Worm (Caenorhabditis elegans): ENCODE data around the gene mlc-3.

mlc-3 gene

ce11 chrIII:5543727-5544345, 21.0 kb upstream of the mlc-3 start, which contains the start of gene D1044.1:
TSS of gene D1044.1 (plus strand) at chrIII:5544295.
- TF ChIP-seq ztf-11 (tag; optimal IDR thresholded peaks at IDR 0.05) (no peak), nhr-6 (tag; optimal IDR thresholded peaks at IDR 0.05) (no peak), elt-3 (tag; optimal IDR thresholded peaks at IDR 0.05) (no peak), aly-2 (tag; optimal IDR thresholded peaks at IDR 0.05) (no peak), nhr-10 (tag; optimal IDR thresholded peaks at IDR 0.05) (no peak), nhr-77 (tag; optimal IDR thresholded peaks at IDR 0.05) (no peak), elt-1 (tag; optimal IDR thresholded peaks at IDR 0.05) (no peak), lsy-2 (tag; optimal IDR thresholded peaks at IDR 0.05) (no peak), mab-5 (tag; optimal IDR thresholded peaks at IDR 0.05) (no peak), ceh-82 (tag; optimal IDR thresholded peaks at IDR 0.05) (no peak), ztf-1 (GFP tag; conservative IDR thresholded peaks at IDR 0.05) (no peak), egl-27 (tag; optimal IDR thresholded peaks at IDR 0.05) (no peak), ama-1 (optimal IDR thresholded peaks at IDR 0.05) (no peak), lin-39 (tag; optimal IDR thresholded peaks at IDR 0.05) (no peak)

- TF ChIP-seq dmd-4 (tag; optimal IDR thresholded peaks at IDR 0.05) (no peak), unc-62 (GFP tag; optimal IDR thresholded peaks at IDR 0.05) (no peak), nhr-21 (tag; optimal IDR thresholded peaks at IDR 0.05) (peak; percentile 30), sma-3 (GFP tag; optimal IDR thresholded peaks at IDR 0.05) (no peak), ztf-4 (tag; optimal IDR thresholded peaks at IDR 0.05) (no peak), mbf-1 (tag; optimal IDR thresholded peaks at IDR 0.05) (no peak), ZK546.5 (tag; optimal IDR thresholded peaks at IDR 0.05) (no peak), Y55F3AM.14 (GFP tag; optimal IDR thresholded peaks at IDR 0.05) (no peak), blmp-1 (tag; optimal IDR thresholded peaks at IDR 0.05; ENCODE audit: insufficient read depth) (no peak), zag-1 (tag; optimal IDR thresholded peaks at IDR 0.05) (no peak), C34F6.9 (tag; optimal IDR thresholded peaks at IDR 0.05) (peak; percentile 21), ama-1 (optimal IDR thresholded peaks at IDR 0.05) (no peak), elt-1 (tag; optimal IDR thresholded peaks at IDR 0.05) (no peak), nhr-25 (tag; optimal IDR thresholded peaks at IDR 0.05) (peak; percentile 12), nhr-237 (tag; optimal IDR thresholded peaks at IDR 0.05) (no peak), peb-1 (tag; optimal IDR thresholded peaks at IDR 0.05) (no peak), sem-4 (tag; optimal IDR thresholded peaks at IDR 0.05) (no peak), nhr-12 (tag; optimal IDR thresholded peaks at IDR 0.05) (no peak), mab-5 (tag; optimal IDR thresholded peaks at IDR 0.05) (no peak), nhr-129 (tag; optimal IDR thresholded peaks at IDR 0.05) (no peak)
These were observed 18.5 kb upstream of the mlc-3 start for ce11 chrIII:5546309-5546708.

ce11 chrIII:5546730-5547129, 18.1 kb upstream of the mlc-3 start, which contains the start of gene F09F7.5:
TSS of gene F09F7.5 (plus strand) at chrIII:5546987.
- no peak for TF ChIP-seq nhr-129 (tag; optimal IDR thresholded peaks at IDR 0.05)
- no peak for TF ChIP-seq F13H6.1 (tag; optimal IDR thresholded peaks at IDR 0.05)
- TF ChIP-seq egl-27 (tag; optimal IDR thresholded peaks at IDR 0.05), result no peak
- no peak for TF ChIP-seq nhr-12 (tag; optimal IDR thresholded peaks at IDR 0.05)
- no peak for TF ChIP-seq ztf-11 (tag; optimal IDR thresholded peaks at IDR 0.05)
- TF ChIP-seq ztf-1 (GFP tag; conservative IDR thresholded peaks at IDR 0.05), result no peak
- TF ChIP-seq blmp-1 (tag; optimal IDR thresholded peaks at IDR 0.05; ENCODE audit: insufficient read depth), result no peak
- peak; percentile 27 for TF ChIP-seq crh-2 (tag; optimal IDR thresholded peaks at IDR 0.05)
- TF ChIP-seq Y55F3AM.14 (GFP tag; optimal IDR thresholded peaks at IDR 0.05), result no peak
- peak; percentile 87 for TF ChIP-seq fos-1 (tag; optimal IDR thresholded peaks at IDR 0.05)

ce11 chrIII:5550193-5550592, 14.6 kb upstream of the mlc-3 start:
- TF ChIP-seq skn-1 (tag; optimal IDR thresholded peaks at IDR 0.05) (no peak), mbf-1 (tag; optimal IDR thresholded peaks at IDR 0.05) (no peak), fos-1 (tag; optimal IDR thresholded peaks at IDR 0.05) (peak; percentile 29), sem-4 (tag; optimal IDR thresholded peaks at IDR 0.05) (no peak), nhr-129 (tag; optimal IDR thresholded peaks at IDR 0.05) (peak; percentile 38), elt-1 (tag; optimal IDR thresholded peaks at IDR 0.05) (no peak), sma-9 (GFP tag; optimal IDR thresholded peaks at IDR 0.05) (peak; percentile 24), sma-9 (tag; optimal IDR thresholded peaks at IDR 0.05) (no peak), ZK546.5 (tag; optimal IDR thresholded peaks at IDR 0.05) (no peak), peb-1 (tag; optimal IDR thresholded peaks at IDR 0.05) (no peak), ceh-82 (tag; optimal IDR thresholded peaks at IDR 0.05) (no peak), aly-2 (tag; optimal IDR thresholded peaks at IDR 0.05) (no peak), nhr-25 (tag; optimal IDR thresholded peaks at IDR 0.05) (peak; percentile 44), blmp-1 (tag; optimal IDR thresholded peaks at IDR 0.05; ENCODE audit: insufficient read depth) (peak; percentile 31), nhr-10 (tag; optimal IDR thresholded peaks at IDR 0.05) (no peak), ceh-16 (tag; optimal IDR thresholded peaks at IDR 0.05) (no peak), sma-3 (GFP tag; optimal IDR thresholded peaks at IDR 0.05) (peak; percentile 6), nhr-21 (tag; optimal IDR thresholded peaks at IDR 0.05) (peak; percentile 34), C34F6.9 (tag; optimal IDR thresholded peaks at IDR 0.05) (no peak)
